Worm (Caenorhabditis elegans): ENCODE data around the gene F56A8.8.

- TF ChIP-seq dao-5 (tag; optimal IDR thresholded peaks at IDR 0.05) (no peak), W03F9.2 (tag; optimal IDR thresholded peaks at IDR 0.05) (no peak), him-1 (tag; optimal IDR thresholded peaks at IDR 0.05) (no peak)
Observed at ce11 chrIII:13310552-13310951, 25.0 kb downstream of the F56A8.8 start.

Measured in whole organism, L4/young adult.